Worm (Caenorhabditis elegans): ENCODE data around the gene oac-59.

The oac-59 gene

DNA sequence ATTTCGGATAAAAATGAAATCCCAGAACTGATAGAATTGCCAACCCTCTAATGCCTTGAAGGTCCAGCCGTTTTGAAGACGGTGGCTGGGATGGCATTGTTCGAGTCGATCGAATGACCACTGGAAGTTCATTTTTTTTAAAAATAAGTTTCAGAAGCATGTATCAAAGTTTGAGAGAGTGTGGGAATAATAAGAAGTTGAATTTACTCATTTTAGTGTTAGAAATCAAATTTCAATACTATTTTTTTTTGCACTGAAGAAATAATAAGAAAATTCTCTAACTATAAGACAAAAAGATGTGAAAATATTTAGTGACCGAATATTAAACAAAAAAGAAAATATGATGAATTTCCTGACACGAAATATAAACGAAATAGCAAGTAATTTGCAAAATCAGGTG is at the start of gene oac-59:
Gene oac-59 (minus strand): TSS at position 101 of the 400 bp plus-strand sequence.
- no peak for TF ChIP-seq mab-5 (tag; optimal IDR thresholded peaks at IDR 0.05)
- no peak for TF ChIP-seq pha-4 (tag; optimal IDR thresholded peaks at IDR 0.05)
- no peak for TF ChIP-seq nhr-28 (tag; optimal IDR thresholded peaks at IDR 0.05)
- no peak for TF ChIP-seq mls-2 (tag; optimal IDR thresholded peaks at IDR 0.05)
- no peak for TF ChIP-seq unc-62 (GFP tag; optimal IDR thresholded peaks at IDR 0.05)
- TF ChIP-seq hlh-1 (tag; optimal IDR thresholded peaks at IDR 0.05), result no peak
- TF ChIP-seq lsy-2 (tag; optimal IDR thresholded peaks at IDR 0.05), result no peak

DNA sequence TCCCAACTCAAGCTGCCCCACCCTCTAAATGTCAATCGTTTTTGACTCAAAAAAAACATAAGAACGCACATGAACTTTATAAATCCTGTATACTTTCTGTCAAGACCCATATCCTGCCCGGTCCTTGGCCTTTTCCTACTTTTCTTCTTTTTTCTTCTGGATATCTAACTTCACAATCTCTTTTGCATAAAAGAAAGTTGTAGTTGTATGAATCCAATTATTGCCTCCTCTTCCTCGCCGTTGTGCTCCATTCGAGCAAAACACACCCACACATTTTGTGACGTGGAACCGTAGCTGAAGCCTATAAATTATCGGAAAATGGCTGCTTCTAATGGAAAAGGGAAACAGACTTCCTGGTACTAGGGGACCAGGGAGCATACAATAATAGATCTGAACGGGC is 49.2 kb upstream of the oac-59 start:
- TF ChIP-seq lin-32 (GFP tag; optimal IDR thresholded peaks at IDR 0.05) (no peak), mab-5 (tag; optimal IDR thresholded peaks at IDR 0.05) (no peak), unc-120 (tag; optimal IDR thresholded peaks at IDR 0.05; ENCODE audit: poor library complexity, severe bottlenecking) (no peak), lsy-2 (tag; optimal IDR thresholded peaks at IDR 0.05) (no peak), bed-3 (GFP tag; optimal IDR thresholded peaks at IDR 0.05) (no peak), ces-1 (GFP tag; optimal IDR thresholded peaks at IDR 0.05) (peak; percentile 23), unc-39 (tag; optimal IDR thresholded peaks at IDR 0.05) (no peak), sem-2 (GFP tag; optimal IDR thresholded peaks at IDR 0.05) (no peak), M03D4.4 (tag; optimal IDR thresholded peaks at IDR 0.05) (no peak)

DNA sequence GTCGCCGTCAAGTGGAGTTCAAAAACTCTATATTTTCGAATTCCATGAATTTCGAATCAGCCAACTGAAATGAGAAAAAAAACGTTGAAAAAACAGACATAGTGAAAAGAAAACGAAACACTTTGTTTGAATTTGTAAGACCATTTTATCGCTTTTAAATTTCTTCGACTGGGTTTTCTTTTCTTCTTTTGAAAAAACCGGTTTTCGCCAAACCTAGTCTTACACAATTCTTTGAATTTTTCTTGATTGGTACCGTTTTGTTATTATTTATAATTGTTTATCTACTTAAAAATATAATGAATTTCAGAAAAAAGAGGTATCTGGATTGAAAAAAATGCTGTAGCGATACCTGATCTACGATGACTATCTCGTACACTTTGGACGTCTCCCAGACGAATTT is 48.6 kb upstream of the oac-59 start, which contains the start of gene best-22:
Gene best-22 (plus strand): TSS at position 301 of the 400 bp plus-strand sequence.
- no peak for TF ChIP-seq nhr-237 (tag; optimal IDR thresholded peaks at IDR 0.05)
- no peak for TF ChIP-seq lin-32 (GFP tag; optimal IDR thresholded peaks at IDR 0.05)
- no peak for TF ChIP-seq ztf-11 (tag; optimal IDR thresholded peaks at IDR 0.05)
- no peak for TF ChIP-seq nhr-12 (tag; optimal IDR thresholded peaks at IDR 0.05)
- no peak for TF ChIP-seq unc-62 (GFP tag; optimal IDR thresholded peaks at IDR 0.05)
- no peak for TF ChIP-seq sem-2 (GFP tag; optimal IDR thresholded peaks at IDR 0.05)
- no peak for TF ChIP-seq sptf-1 (tag; optimal IDR thresholded peaks at IDR 0.05)
- no peak for TF ChIP-seq ceh-43 (GFP tag; optimal IDR thresholded peaks at IDR 0.05)
- no peak for TF ChIP-seq ham-2 (GFP tag; optimal IDR thresholded peaks at IDR 0.05)
- no peak for TF ChIP-seq flh-1 (GFP tag; optimal IDR thresholded peaks at IDR 0.05)
- no peak for TF ChIP-seq ceh-83 (GFP tag; optimal IDR thresholded peaks at IDR 0.05)
- no peak for TF ChIP-seq mls-2 (tag; optimal IDR thresholded peaks at IDR 0.05)
- TF ChIP-seq blmp-1 (tag; optimal IDR thresholded peaks at IDR 0.05), result no peak
- TF ChIP-seq drap-1 (GFP tag; optimal IDR thresholded peaks at IDR 0.05), result no peak
- no peak for TF ChIP-seq zip-8 (tag; optimal IDR thresholded peaks at IDR 0.05)
- no peak for TF ChIP-seq mep-1 (tag; optimal IDR thresholded peaks at IDR 0.05)
- TF ChIP-seq snpc-4 (tag; optimal IDR thresholded peaks at IDR 0.05), result no peak

- no peak for TF ChIP-seq snpc-4 (tag; optimal IDR thresholded peaks at IDR 0.05)
- no peak for TF ChIP-seq zip-8 (tag; optimal IDR thresholded peaks at IDR 0.05)
- TF ChIP-seq unc-62 (GFP tag; optimal IDR thresholded peaks at IDR 0.05), result no peak
- TF ChIP-seq elt-1 (tag; optimal IDR thresholded peaks at IDR 0.05; ENCODE audit: borderline replicate concordance, insufficient read depth), result no peak
- TF ChIP-seq ztf-11 (tag; optimal IDR thresholded peaks at IDR 0.05), result no peak
- no peak for TF ChIP-seq hlh-1 (tag; optimal IDR thresholded peaks at IDR 0.05)
- TF ChIP-seq sem-2 (GFP tag; optimal IDR thresholded peaks at IDR 0.05), result no peak
- no peak for TF ChIP-seq pha-4 (tag; optimal IDR thresholded peaks at IDR 0.05)
- no peak for TF ChIP-seq nhr-28 (tag; optimal IDR thresholded peaks at IDR 0.05)
- TF ChIP-seq unc-120 (tag; optimal IDR thresholded peaks at IDR 0.05; ENCODE audit: poor library complexity, severe bottlenecking), result no peak
- no peak for TF ChIP-seq nhr-2 (tag; optimal IDR thresholded peaks at IDR 0.05)
- no peak for TF ChIP-seq nhr-12 (tag; optimal IDR thresholded peaks at IDR 0.05)
- no peak for TF ChIP-seq ham-2 (GFP tag; optimal IDR thresholded peaks at IDR 0.05)
- TF ChIP-seq nhr-237 (tag; optimal IDR thresholded peaks at IDR 0.05), result no peak
- TF ChIP-seq elt-3 (tag; optimal IDR thresholded peaks at IDR 0.05), result no peak
These were observed 39.8 kb upstream of the oac-59 start for ce11 chrIV:12340885-12341284.

DNA sequence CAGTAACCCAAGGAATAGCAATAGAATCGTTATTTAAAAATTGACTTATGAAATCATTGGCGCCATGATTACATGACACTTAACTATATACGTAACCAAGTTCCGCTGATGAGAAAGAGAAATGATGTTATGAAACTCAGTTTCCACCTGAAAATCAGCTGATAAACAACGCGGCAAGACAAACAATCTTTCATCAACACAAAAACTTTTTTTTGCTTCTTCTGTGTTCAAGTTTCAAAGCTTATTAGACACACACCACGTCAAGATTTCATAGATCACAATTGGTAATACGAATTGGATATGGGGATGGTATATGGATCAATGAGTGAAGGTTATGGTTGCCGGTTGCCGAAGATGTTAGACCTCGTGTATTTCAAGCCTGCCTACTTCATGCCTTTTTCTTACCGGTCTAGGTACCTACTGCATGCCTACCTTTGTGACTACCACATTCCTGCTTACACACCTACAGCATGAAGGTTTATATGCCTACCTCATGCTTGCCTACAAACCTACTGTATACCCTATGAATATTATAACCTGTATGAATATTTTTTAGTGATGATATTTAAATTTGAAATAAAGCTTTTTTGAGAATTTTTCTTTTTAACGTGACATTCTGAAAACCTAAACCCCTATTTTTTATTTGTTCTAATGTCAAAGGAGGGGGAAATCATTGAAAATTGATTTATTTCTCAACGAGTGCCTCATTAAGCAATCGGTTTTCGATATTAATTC is 36.0 kb upstream of the oac-59 start, which contains the start of the genes F19B6.10 and wht-5:
Gene F19B6.10 (plus strand): TSS at position 301 of the 735 bp plus-strand sequence.
Gene wht-5 (plus strand): TSS at position 685 of the 735 bp plus-strand sequence.
- no peak for TF ChIP-seq blmp-1 (tag; optimal IDR thresholded peaks at IDR 0.05)
- TF ChIP-seq cnd-1 (tag; optimal IDR thresholded peaks at IDR 0.05), result no peak
- TF ChIP-seq mep-1 (tag; optimal IDR thresholded peaks at IDR 0.05), result no peak
- no peak for TF ChIP-seq sptf-1 (tag; optimal IDR thresholded peaks at IDR 0.05)
- TF ChIP-seq lsy-2 (tag; optimal IDR thresholded peaks at IDR 0.05), result no peak
- TF ChIP-seq nhr-12 (tag; optimal IDR thresholded peaks at IDR 0.05), result no peak
- TF ChIP-seq nhr-28 (tag; optimal IDR thresholded peaks at IDR 0.05), result no peak
- no peak for TF ChIP-seq nhr-2 (tag; optimal IDR thresholded peaks at IDR 0.05)
- TF ChIP-seq ceh-43 (GFP tag; optimal IDR thresholded peaks at IDR 0.05), result no peak
- no peak for TF ChIP-seq pha-4 (tag; optimal IDR thresholded peaks at IDR 0.05)
- no peak for TF ChIP-seq elt-1 (tag; optimal IDR thresholded peaks at IDR 0.05; ENCODE audit: borderline replicate concordance, insufficient read depth)
- no peak for TF ChIP-seq bed-3 (GFP tag; optimal IDR thresholded peaks at IDR 0.05)
- no peak for TF ChIP-seq ztf-11 (tag; optimal IDR thresholded peaks at IDR 0.05)
- TF ChIP-seq sem-2 (GFP tag; optimal IDR thresholded peaks at IDR 0.05), result no peak
- TF ChIP-seq unc-120 (tag; optimal IDR thresholded peaks at IDR 0.05; ENCODE audit: poor library complexity, severe bottlenecking), result no peak
- no peak for TF ChIP-seq mls-2 (tag; optimal IDR thresholded peaks at IDR 0.05)
- TF ChIP-seq tbx-8 (GFP tag; optimal IDR thresholded peaks at IDR 0.05), result no peak
- TF ChIP-seq unc-39 (tag; optimal IDR thresholded peaks at IDR 0.05), result no peak
- TF ChIP-seq hlh-1 (tag; optimal IDR thresholded peaks at IDR 0.05), result no peak

All from whole organism, mixed stage, embryonic.